Fruit fly (Drosophila melanogaster): ENCODE data around the gene Indy.

- TF ChIP-seq CG14711 (tag; optimal IDR thresholded peaks at IDR 0.05) (peak; percentile 98), cnc (optimal IDR thresholded peaks at IDR 0.05) (no peak), Crg-1 (GFP tag; optimal IDR thresholded peaks at IDR 0.05) (peak; percentile 64), toe (GFP tag; optimal IDR thresholded peaks at IDR 0.05) (peak; percentile 77), CG1620 (GFP tag; optimal IDR thresholded peaks at IDR 0.05) (peak; percentile 72)
These were observed 23.4 kb downstream of the Indy start, which contains the start of gene Cat for dm6 chr3L:18822450-18823220.
